Worm (Caenorhabditis elegans) whole organism, L3 larva: ENCODE results near the gene C34B4.4.

ENCODE experiments used
- fos-1 ChIP-seq: fragments of 150-350 bp; optimal IDR thresholded peaks from 2 replicates; lab custom pipeline; 2014; ENCODE audit warnings: missing biosample characterization, missing genetic modification characterization
- nhr-76 ChIP-seq: fragments of 150-350 bp; sonication (generic microtip); optimal IDR thresholded peaks from 5 replicates; lab custom pipeline; 2014; ENCODE audit warnings: missing biosample characterization, missing genetic modification characterization

ce11 chrV:13082442-13083126, 7.6 kb upstream of the C34B4.4 start, which contains the start of gene C34B4.2:
- TF ChIP-seq fos-1 (tag; lab: Kevin White, UChicago) (no peak), nhr-76 (tag; lab: Kevin White, UChicago) (no peak)
